Worm (Caenorhabditis elegans) whole organism, L3 larva: ENCODE measurements around the gene cua-1.
"Not testable (repeated sequence)": the region's sequence is repeated elsewhere in the genome, so short reads cannot be mapped to it uniquely, and the experiment has no call there.

Source experiments
- R02D3.7 ChIP-seq: fragments of 150-350 bp; optimal IDR thresholded peaks from 2 replicates; lab custom pipeline; 2014; ENCODE audit warnings: missing biosample characterization, missing genetic modification characterization
- aly-2 ChIP-seq: fragments of 150-350 bp; optimal IDR thresholded peaks from 2 replicates; lab custom pipeline; 2014; ENCODE audit warnings: missing biosample characterization, missing genetic modification characterization
- ama-1 ChIP-seq: fragments of 150-350 bp; optimal IDR thresholded peaks from 2 replicates; lab custom pipeline; 2018
- ceh-16 ChIP-seq: sonication (generic microtip); optimal IDR thresholded peaks from 2 replicates; lab custom pipeline; 2017; ENCODE audit warnings: missing biosample characterization, missing genetic modification characterization
- ceh-82 ChIP-seq: fragments of 150-350 bp; optimal IDR thresholded peaks from 2 replicates; lab custom pipeline; 2014; ENCODE audit warnings: missing biosample characterization, missing genetic modification characterization
- ceh-9 ChIP-seq: sonication (generic microtip); optimal IDR thresholded peaks from 2 replicates; lab custom pipeline; 2018; ENCODE audit warnings: missing biosample characterization, missing genetic modification characterization
- daf-12 ChIP-seq: fragments of 150-350 bp; optimal IDR thresholded peaks from 2 replicates; lab custom pipeline; 2014; ENCODE audit warnings: missing biosample characterization, missing genetic modification reagents, missing genetic modification characterization
- egl-27 ChIP-seq: sonication (generic microtip); optimal IDR thresholded peaks from 4 replicates; lab custom pipeline; 2017; ENCODE audit warnings: missing biosample characterization, missing genetic modification reagents, missing genetic modification characterization
- elt-1 ChIP-seq: fragments of 150-350 bp; optimal IDR thresholded peaks from 2 replicates; lab custom pipeline; 2014; ENCODE audit warnings: missing biosample characterization, missing genetic modification characterization
- elt-2 ChIP-seq: sonication (generic microtip); optimal IDR thresholded peaks from 2 replicates; lab custom pipeline; 2016; ENCODE audit warnings: missing genetic modification reagents, mild to moderate bottlenecking, missing genetic modification characterization, missing compliant biosample characterization
- elt-3 ChIP-seq, 3 experiments: fragments of 150-350 bp in 1 of 3; sonication (generic microtip) in 2 of 3; optimal IDR thresholded peaks; 2 replicates in 2 of 3; 4 replicates in 1 of 3; lab custom pipeline; 2014 to 2017; ENCODE audit warnings: missing biosample characterization in 3 of 3, missing genetic modification characterization in 3 of 3
- fkh-10 ChIP-seq: sonication (generic microtip); optimal IDR thresholded peaks from 2 replicates; lab custom pipeline; 2017; ENCODE audit warnings: missing biosample characterization, missing genetic modification reagents, missing genetic modification characterization
- fkh-2 ChIP-seq: fragments of 150-350 bp; optimal IDR thresholded peaks from 2 replicates; lab custom pipeline; 2014; ENCODE audit warnings: missing biosample characterization, missing genetic modification reagents, missing genetic modification characterization
- fos-1 ChIP-seq: fragments of 150-350 bp; optimal IDR thresholded peaks from 2 replicates; lab custom pipeline; 2014; ENCODE audit warnings: missing biosample characterization, missing genetic modification characterization
- hmg-11 ChIP-seq: sonication (generic microtip); optimal IDR thresholded peaks from 2 replicates; lab custom pipeline; 2016; ENCODE audit warnings: missing genetic modification characterization, missing compliant biosample characterization
- jun-1 ChIP-seq: fragments of 150-350 bp; optimal IDR thresholded peaks from 2 replicates; lab custom pipeline; 2014; ENCODE audit warnings: missing biosample characterization, missing genetic modification reagents, missing genetic modification characterization
- lin-15B ChIP-seq: fragments of 150-350 bp; optimal IDR thresholded peaks from 2 replicates; lab custom pipeline; 2014; ENCODE audit warnings: missing biosample characterization, missing genetic modification characterization
- lin-39 ChIP-seq: fragments of 150-350 bp; optimal IDR thresholded peaks from 2 replicates; lab custom pipeline; 2018; ENCODE audit warnings: missing biosample characterization, missing genetic modification reagents, missing genetic modification characterization
- lsy-12 ChIP-seq: sonication (generic microtip); optimal IDR thresholded peaks from 2 replicates; lab custom pipeline; 2016; ENCODE audit warnings: mild to moderate bottlenecking, missing genetic modification characterization, missing compliant biosample characterization
- mml-1 ChIP-seq: fragments of 150-350 bp; sonication (generic microtip); optimal IDR thresholded peaks from 3 replicates; lab custom pipeline; 2014; ENCODE audit warnings: missing biosample characterization, missing genetic modification characterization
- nhr-11 ChIP-seq: fragments of 150-350 bp; optimal IDR thresholded peaks from 2 replicates; lab custom pipeline; 2014; ENCODE audit warnings: missing biosample characterization, missing genetic modification characterization
- nhr-12 ChIP-seq: fragments of 150-350 bp; optimal IDR thresholded peaks from 2 replicates; lab custom pipeline; 2014; ENCODE audit warnings: missing biosample characterization, missing genetic modification characterization
- nhr-237 ChIP-seq: fragments of 150-350 bp; optimal IDR thresholded peaks from 2 replicates; lab custom pipeline; 2014; ENCODE audit warnings: missing biosample characterization, missing genetic modification characterization
- nhr-25 ChIP-seq: sonication (generic microtip); optimal IDR thresholded peaks from 2 replicates; lab custom pipeline; 2017; ENCODE audit warnings: missing biosample characterization, missing genetic modification characterization
- nhr-28 ChIP-seq: fragments of 150-350 bp; optimal IDR thresholded peaks from 2 replicates; lab custom pipeline; 2014; ENCODE audit warnings: missing biosample characterization, missing genetic modification characterization
- nhr-67 ChIP-seq: fragments of 150-350 bp; optimal IDR thresholded peaks from 2 replicates; lab custom pipeline; 2014; ENCODE audit warnings: missing biosample characterization, missing genetic modification characterization
- nhr-76 ChIP-seq: fragments of 150-350 bp; sonication (generic microtip); optimal IDR thresholded peaks from 5 replicates; lab custom pipeline; 2014; ENCODE audit warnings: missing biosample characterization, missing genetic modification characterization
- pha-4 ChIP-seq: fragments of 150-350 bp; optimal IDR thresholded peaks from 2 replicates; lab custom pipeline; 2014; ENCODE audit warnings: missing biosample characterization, missing genetic modification reagents, missing genetic modification characterization
- pqm-1 ChIP-seq: fragments of 150-350 bp; optimal IDR thresholded peaks from 2 replicates; lab custom pipeline; 2017; ENCODE audit warnings: missing biosample characterization, missing genetic modification characterization, inconsistent platforms
- sea-2 ChIP-seq: fragments of 150-350 bp; sonication (generic microtip); optimal IDR thresholded peaks from 4 replicates; lab custom pipeline; 2014; ENCODE audit warnings: missing biosample characterization, missing genetic modification reagents, missing genetic modification characterization
- skn-1 ChIP-seq: fragments of 150-350 bp; optimal IDR thresholded peaks from 2 replicates; lab custom pipeline; 2014; ENCODE audit warnings: missing biosample characterization, missing genetic modification characterization
- snpc-4 ChIP-seq: fragments of 150-350 bp; optimal IDR thresholded peaks from 2 replicates; lab custom pipeline; 2014; ENCODE audit warnings: missing biosample characterization, missing genetic modification characterization
- tbx-2 ChIP-seq: sonication (generic microtip); optimal IDR thresholded peaks from 2 replicates; lab custom pipeline; 2016; ENCODE audit warnings: mild to moderate bottlenecking, missing genetic modification characterization, missing compliant biosample characterization
- zag-1 ChIP-seq: fragments of 150-350 bp; optimal IDR thresholded peaks from 2 replicates; lab custom pipeline; 2014; ENCODE audit warnings: missing biosample characterization, missing genetic modification characterization
- ztf-11 ChIP-seq: fragments of 150-350 bp; optimal IDR thresholded peaks from 2 replicates; lab custom pipeline; 2014; ENCODE audit warnings: missing biosample characterization, missing genetic modification characterization
- ztf-4 ChIP-seq: fragments of 150-350 bp; optimal IDR thresholded peaks from 2 replicates; lab custom pipeline; 2014; ENCODE audit warnings: missing biosample characterization, missing genetic modification characterization

cua-1 gene

ce11 chrIII:13455207-13455606 is at the start of gene cua-1:
Gene cua-1, minus strand, starts transcription at chrIII:13455307.
- TF ChIP-seq ceh-9 (tag; lab: Kevin White, UChicago) (no peak), elt-1 (tag; lab: Kevin White, UChicago) (no peak), fkh-2 (no peak), fos-1 (tag; lab: Kevin White, UChicago) (no peak), jun-1 (tag; lab: Kevin White, UChicago) (no peak), ama-1 (no peak), lsy-12 (tag; lab: Kevin White, UChicago) (no peak), nhr-67 (no peak), ztf-4 (no peak), aly-2 (no peak), elt-3 (tag; optimal IDR thresholded peaks at IDR 0.05; lab: Kevin White, UChicago) (no peak), tbx-2 (tag; lab: Kevin White, UChicago) (no peak), R02D3.7 (tag; lab: Kevin White, UChicago) (no peak), ceh-82 (tag; lab: Kevin White, UChicago) (no peak)

ce11 chrIII:13503379-13503778 is 48.3 kb upstream of the cua-1 start, which contains the start of gene T28A8.4:
Gene T28A8.4, plus strand, starts transcription at chrIII:13503679.
- TF ChIP-seq zag-1 (tag; lab: Kevin White, UChicago) (no peak), ztf-11 (tag; lab: Kevin White, UChicago) (no peak), jun-1 (tag; lab: Kevin White, UChicago) (no peak), pha-4 (tag; lab: Kevin White, UChicago) (no peak), hmg-11 (tag; lab: Kevin White, UChicago) (no peak), pqm-1 (tag; lab: Kevin White, UChicago) (no peak), tbx-2 (tag; lab: Kevin White, UChicago) (no peak), nhr-67 (no peak)

ce11 chrIII:13502513-13502912 is 47.4 kb upstream of the cua-1 start, which contains the start of gene T28A8.8:
Gene T28A8.8, plus strand, starts transcription at chrIII:13502813.
- TF ChIP-seq snpc-4 (tag; lab: Kevin White, UChicago) (no peak), daf-12 (tag; lab: Kevin White, UChicago) (no peak), lin-15B (tag; lab: Kevin White, UChicago) (no peak), R02D3.7 (tag; lab: Kevin White, UChicago) (no peak), nhr-28 (tag; lab: Kevin White, UChicago) (no peak), ceh-9 (tag; lab: Kevin White, UChicago) (no peak), fkh-2 (no peak)

- TF ChIP-seq snpc-4 (tag; lab: Kevin White, UChicago) (no peak), jun-1 (tag; lab: Kevin White, UChicago) (no peak), nhr-12 (tag; lab: Kevin White, UChicago) (no peak), ceh-16 (tag; lab: Kevin White, UChicago) (no peak), fkh-10 (GFP tag; lab: Kevin White, UChicago) (no peak), elt-3 (tag; optimal IDR thresholded peaks at IDR 0.05; lab: Kevin White, UChicago) (no peak), zag-1 (tag; lab: Kevin White, UChicago) (no peak), nhr-237 (tag; lab: Kevin White, UChicago) (no peak), hmg-11 (tag; lab: Kevin White, UChicago) (no peak), skn-1 (tag; lab: Kevin White, UChicago) (no peak), mml-1 (no peak), egl-27 (tag; lab: Kevin White, UChicago) (no peak), ztf-4 (no peak), pqm-1 (tag; lab: Kevin White, UChicago) (no peak), nhr-67 (no peak)
Observed at ce11 chrIII:13501599-13501998, 46.5 kb upstream of the cua-1 start, which contains the start of gene T28A8.5. Gene T28A8.5, plus strand, starts transcription at chrIII:13501630.

ce11 chrIII:13498899-13499298 is 43.8 kb upstream of the cua-1 start, which contains the start of gene T28A8.6:
Gene T28A8.6, plus strand, starts transcription at chrIII:13499199.
- TF ChIP-seq lin-15B (tag; lab: Kevin White, UChicago); sea-2; daf-12 (tag; lab: Kevin White, UChicago): not testable (repeated sequence)

ce11 chrIII:13495571-13495970 is 40.5 kb upstream of the cua-1 start, which contains the start of gene T28A8.2:
Gene T28A8.2, minus strand, starts transcription at chrIII:13495671.
- no peak for TF ChIP-seq skn-1 (tag; lab: Kevin White, UChicago)
- TF ChIP-seq nhr-12 (tag; lab: Kevin White, UChicago), result no peak
- no peak for TF ChIP-seq nhr-25 (tag; lab: Kevin White, UChicago)
- TF ChIP-seq ceh-82 (tag; lab: Kevin White, UChicago), result no peak
- TF ChIP-seq R02D3.7 (tag; lab: Kevin White, UChicago), result no peak
- TF ChIP-seq elt-3 (tag; optimal IDR thresholded peaks at IDR 0.05; lab: Kevin White, UChicago), result no peak
- TF ChIP-seq sea-2, result no peak
- TF ChIP-seq snpc-4 (tag; lab: Kevin White, UChicago), result no peak
- no peak for TF ChIP-seq aly-2
- no peak for TF ChIP-seq elt-2 (tag; lab: Kevin White, UChicago)
- TF ChIP-seq pqm-1 (tag; lab: Kevin White, UChicago), result no peak
- no peak for TF ChIP-seq lin-39 (tag; lab: Kevin White, UChicago)
- no peak for TF ChIP-seq ceh-9 (tag; lab: Kevin White, UChicago)
- TF ChIP-seq nhr-11, result no peak
- no peak for TF ChIP-seq ama-1
- TF ChIP-seq fkh-10 (GFP tag; lab: Kevin White, UChicago), result no peak
- TF ChIP-seq nhr-76 (tag; lab: Kevin White, UChicago), result no peak
- no peak for TF ChIP-seq daf-12 (tag; lab: Kevin White, UChicago)
